Fruit fly (Drosophila melanogaster): ENCODE results near the gene Ccm3.

DNA sequence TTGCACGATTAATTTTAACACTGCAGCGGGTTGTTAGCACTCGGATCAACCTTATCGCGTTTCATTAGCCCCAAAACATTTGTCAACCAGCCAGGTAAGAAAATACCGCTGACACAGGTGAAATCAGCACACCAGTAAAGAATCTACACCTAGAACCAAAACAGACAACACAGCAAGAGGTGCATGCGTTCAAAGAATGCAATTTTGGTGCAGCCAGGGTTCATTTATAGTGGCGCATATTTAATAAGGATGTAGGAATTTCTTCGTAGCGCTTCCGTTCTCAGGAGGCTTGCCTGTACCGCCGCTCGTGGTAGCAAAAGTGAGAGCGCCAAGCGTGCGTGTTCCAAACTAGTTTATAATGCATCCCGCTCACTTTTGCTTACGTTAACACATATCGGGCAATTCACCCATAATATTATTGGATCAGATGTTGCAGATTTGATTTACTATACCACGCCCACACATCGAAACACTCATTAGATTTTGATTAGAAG, 29.3 kb upstream of the Ccm3 start:
- TF ChIP-seq Elba2 (GFP tag; optimal IDR thresholded peaks at IDR 0.05) (no peak), Gug (GFP tag; IDR thresholded peaks at IDR 0.05) (peak; percentile 9; the same call in 2 of the 4 replicates), CG6854 (GFP tag; optimal IDR thresholded peaks at IDR 0.05) (no peak), kah (GFP tag; optimal IDR thresholded peaks at IDR 0.05) (no peak), sens-2 (GFP tag; IDR thresholded peaks at IDR 0.05) (no peak), lab (GFP tag; optimal IDR thresholded peaks at IDR 0.05) (no peak), hth (optimal IDR thresholded peaks at IDR 0.05) (no peak), Blimp-1 (GFP tag; optimal IDR thresholded peaks at IDR 0.05) (peak; percentile 63), ato (GFP tag; IDR thresholded peaks at IDR 0.05; ENCODE audit: partially characterized antibody) (no peak), B-H1 (GFP tag; IDR thresholded peaks at IDR 0.05) (no peak)
